Worm (Caenorhabditis elegans) whole organism, L2 larva: ENCODE measurements around the gene W09C2.10.

Experiments
- R02D3.7 ChIP-seq: fragments of 150-350 bp; optimal IDR thresholded peaks from 2 replicates; lab custom pipeline; 2014; ENCODE audit warnings: missing biosample characterization, missing genetic modification characterization
- ZK546.5 ChIP-seq: sonication (generic microtip); optimal IDR thresholded peaks from 2 replicates; lab custom pipeline; 2017; ENCODE audit warnings: missing biosample characterization, missing genetic modification characterization
- alr-1 ChIP-seq: fragments of 150-350 bp; optimal IDR thresholded peaks from 2 replicates; lab custom pipeline; 2014; ENCODE audit warnings: missing biosample characterization, missing genetic modification characterization
- aly-2 ChIP-seq: fragments of 150-350 bp; optimal IDR thresholded peaks from 2 replicates; lab custom pipeline; 2014; ENCODE audit warnings: missing biosample characterization, missing genetic modification characterization
- lin-11 ChIP-seq: fragments of 150-350 bp; sonication (generic microtip); optimal IDR thresholded peaks from 2 replicates; lab custom pipeline; 2014; ENCODE audit warnings: missing biosample characterization, missing genetic modification characterization, inconsistent platforms, mixed read lengths
- lin-13 ChIP-seq: fragments of 150-350 bp; optimal IDR thresholded peaks from 2 replicates; lab custom pipeline; 2014; ENCODE audit warnings: missing biosample characterization, missing genetic modification reagents, missing genetic modification characterization
- lin-39 ChIP-seq: fragments of 150-350 bp; optimal IDR thresholded peaks from 2 replicates; lab custom pipeline; 2014; ENCODE audit warnings: missing biosample characterization, missing genetic modification reagents, missing genetic modification characterization
- lsy-2 ChIP-seq, 2 experiments: fragments of 150-350 bp in 1 of 2; sonication (generic microtip) in 1 of 2; optimal IDR thresholded peaks; 2 replicates each; lab custom pipeline; 2014 to 2017; ENCODE audit warnings: missing biosample characterization in 2 of 2, missing genetic modification characterization in 2 of 2
- nhr-10 ChIP-seq: sonication (generic microtip); optimal IDR thresholded peaks from 2 replicates; lab custom pipeline; 2017; ENCODE audit warnings: missing biosample characterization, missing genetic modification characterization
- nhr-237 ChIP-seq: fragments of 150-350 bp; optimal IDR thresholded peaks from 2 replicates; lab custom pipeline; 2014; ENCODE audit warnings: missing biosample characterization, missing genetic modification characterization
- skn-1 ChIP-seq: sonication (generic microtip); optimal IDR thresholded peaks from 2 replicates; lab custom pipeline; 2017; ENCODE audit warnings: missing biosample characterization, missing genetic modification characterization
- ztf-4 ChIP-seq: fragments of 150-350 bp; optimal IDR thresholded peaks from 2 replicates; lab custom pipeline; 2014; ENCODE audit warnings: missing biosample characterization, missing genetic modification characterization

DNA sequence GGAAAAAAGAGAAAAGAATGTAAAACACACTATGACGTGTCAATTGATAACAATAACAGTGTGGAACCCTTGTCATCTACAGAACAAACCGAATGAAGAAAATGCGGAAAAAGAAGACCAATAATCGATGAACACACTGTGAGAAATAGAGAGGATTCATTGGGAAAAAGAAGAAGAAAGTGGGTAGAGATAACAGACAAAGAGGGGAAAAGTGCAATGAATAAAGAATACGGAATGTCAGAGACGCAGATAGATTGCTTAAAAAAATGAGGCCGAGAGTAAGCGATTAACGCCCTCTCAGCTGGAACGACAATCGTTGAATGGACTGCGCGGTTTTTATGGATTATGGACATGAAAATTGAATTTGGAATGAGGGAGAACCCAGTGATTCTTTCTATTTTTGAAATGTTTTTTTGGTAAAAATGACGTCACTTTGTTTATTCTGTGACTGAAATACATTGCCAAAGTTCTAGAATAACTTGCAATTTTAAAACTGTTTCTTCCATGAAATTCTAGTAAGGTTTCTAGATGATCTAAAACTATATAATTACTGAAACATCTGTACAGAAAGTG, 23.0 kb upstream of the W09C2.10 start, which contains the start of gene amph-1:
- TF ChIP-seq lsy-2 (tag; optimal IDR thresholded peaks at IDR 0.05; lab: Kevin White, UChicago) (peak in 1 of 2 experiments; percentile 41), R02D3.7 (no peak), alr-1 (tag; lab: Kevin White, UChicago) (no peak), skn-1 (no peak), nhr-237 (tag; lab: Kevin White, UChicago) (no peak), lin-11 (tag; lab: Kevin White, UChicago) (no peak), ZK546.5 (tag; lab: Kevin White, UChicago) (no peak), ztf-4 (no peak), nhr-10 (tag; lab: Kevin White, UChicago) (no peak), aly-2 (no peak), lin-39 (tag; lab: Kevin White, UChicago) (no peak), lin-13 (GFP tag; lab: Kevin White, UChicago) (no peak)
